Worm (Caenorhabditis elegans): ENCODE results near the gene C07E3.3.

DNA sequence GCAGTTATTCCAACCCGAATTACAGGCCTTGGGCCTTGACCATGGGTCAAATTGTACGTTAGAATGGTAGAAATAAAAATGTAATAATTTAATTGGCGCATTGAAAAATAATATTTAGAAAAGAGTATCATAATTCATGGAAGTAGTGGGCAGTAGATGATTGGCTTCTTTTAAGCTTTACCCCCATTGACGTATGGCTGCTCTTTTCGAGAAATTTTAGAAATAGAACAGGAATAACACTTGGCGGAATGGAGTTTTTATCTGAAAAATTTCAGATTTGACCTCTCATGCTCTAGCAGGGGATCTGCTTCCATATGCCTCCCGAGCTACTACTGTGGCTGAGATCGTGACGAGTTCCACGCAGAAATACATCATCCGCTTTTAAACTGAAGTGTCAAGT, 48.6 kb downstream of the C07E3.3 start, which contains the start of gene gcy-4:
- TF ChIP-seq blmp-1 (tag; optimal IDR thresholded peaks at IDR 0.05; ENCODE audit: insufficient read depth) (no peak), egl-27 (tag; optimal IDR thresholded peaks at IDR 0.05) (no peak), nhr-237 (tag; optimal IDR thresholded peaks at IDR 0.05) (no peak), unc-62 (GFP tag; optimal IDR thresholded peaks at IDR 0.05) (no peak), skn-1 (tag; optimal IDR thresholded peaks at IDR 0.05) (no peak)
